Fruit fly (Drosophila melanogaster) whole organism, pupa: ENCODE results near the gene CG42866.

ENCODE experiments used
- CG10348 ChIP-seq: fragments of 200-800 bp; sonication (Bioruptor generic); IDR thresholded peaks from 2 replicates; pipeline ENCODE4 v1.3.6; 2022; ENCODE audit warnings: missing biosample characterization, missing genetic modification characterization
- CG12605 ChIP-seq: fragments of 200-800 bp; sonication (Bioruptor generic); IDR thresholded peaks from 2 replicates; pipeline ENCODE4 v1.3.6; 2022; ENCODE audit warnings: missing biosample characterization, missing genetic modification characterization
- CG13204 ChIP-seq: fragments of 200-800 bp; sonication (Bioruptor generic); optimal IDR thresholded peaks from 2 replicates; lab custom pipeline; 2018; ENCODE audit warnings: missing biosample characterization, mild to moderate bottlenecking, missing genetic modification characterization, moderate library complexity
- CG14655 ChIP-seq: fragments of 200-800 bp; sonication (Bioruptor generic); optimal IDR thresholded peaks from 3 replicates; lab custom pipeline; 2017; ENCODE audit warnings: mild to moderate bottlenecking, missing biosample characterization, missing genetic modification reagents, missing genetic modification characterization
- CG15710 ChIP-seq: fragments of 200-800 bp; sonication (Bioruptor generic); optimal IDR thresholded peaks from 2 replicates; lab custom pipeline; 2018; ENCODE audit warnings: missing biosample characterization, mild to moderate bottlenecking, missing genetic modification characterization, moderate library complexity
- CG17806 ChIP-seq: fragments of 200-800 bp; sonication (Bioruptor generic); optimal IDR thresholded peaks from 2 replicates; lab custom pipeline; 2018; ENCODE audit warnings: missing biosample characterization, mild to moderate bottlenecking, missing genetic modification characterization, moderate library complexity
- CG32121 ChIP-seq: fragments of 200-800 bp; sonication (Bioruptor generic); IDR thresholded peaks from 2 replicates; pipeline ENCODE4 v1.3.6; 2022; ENCODE audit warnings: missing biosample characterization, missing genetic modification characterization
- CG34367 ChIP-seq: fragments of 200-800 bp; sonication (Bioruptor generic); optimal IDR thresholded peaks from 2 replicates; lab custom pipeline; 2018; ENCODE audit warnings: missing biosample characterization, mild to moderate bottlenecking, missing genetic modification characterization
- CG4496 ChIP-seq: fragments of 200-800 bp; sonication (Bioruptor generic); IDR thresholded peaks from 3 replicates; pipeline ENCODE4 v1.3.6; 2022; ENCODE audit warnings: missing biosample characterization, missing genetic modification characterization
- CG8159 ChIP-seq: fragments of 200-800 bp; sonication (Bioruptor generic); optimal IDR thresholded peaks from 3 replicates; lab custom pipeline; 2018; ENCODE audit warnings: missing biosample characterization, mild to moderate bottlenecking, missing genetic modification characterization, moderate library complexity
- CG8301 ChIP-seq: fragments of 200-800 bp; sonication (Bioruptor generic); optimal IDR thresholded peaks from 2 replicates; lab custom pipeline; 2018; ENCODE audit warnings: missing biosample characterization, mild to moderate bottlenecking, missing genetic modification characterization
- CG9948 ChIP-seq: fragments of 200-800 bp; sonication (Bioruptor generic); optimal IDR thresholded peaks from 2 replicates; lab custom pipeline; 2018; ENCODE audit warnings: missing biosample characterization, mild to moderate bottlenecking, missing genetic modification characterization, moderate library complexity
- D1 ChIP-seq: fragments of 200-800 bp; sonication (Bioruptor generic); optimal IDR thresholded peaks from 2 replicates; lab custom pipeline; 2018; ENCODE audit warnings: missing biosample characterization, mild to moderate bottlenecking, missing genetic modification characterization, moderate library complexity
- EcR ChIP-seq: fragments of 200-800 bp; sonication (Bioruptor generic); optimal IDR thresholded peaks from 3 replicates; lab custom pipeline; 2019; ENCODE audit warnings: missing biosample characterization, missing genetic modification characterization, mild to moderate bottlenecking, moderate library complexity, missing genetic modification reagents
- Ets98B ChIP-seq: fragments of 200-800 bp; sonication (Bioruptor generic); IDR thresholded peaks from 2 replicates; pipeline ENCODE4 v1.3.6; 2022; ENCODE audit warnings: missing biosample characterization, missing genetic modification characterization
- Pif1A ChIP-seq: fragments of 200-800 bp; sonication (Bioruptor generic); optimal IDR thresholded peaks from 3 replicates; lab custom pipeline; 2016; ENCODE audit warnings: missing biosample characterization, missing genetic modification characterization
- Pif1B ChIP-seq: fragments of 200-800 bp; sonication (Bioruptor generic); optimal IDR thresholded peaks from 3 replicates; lab custom pipeline; 2016; ENCODE audit warnings: missing biosample characterization, missing genetic modification characterization
- Snoo ChIP-seq: fragments of 200-800 bp; sonication (Bioruptor generic); optimal IDR thresholded peaks from 3 replicates; lab custom pipeline; 2017; ENCODE audit warnings: missing biosample characterization, mild to moderate bottlenecking, missing genetic modification characterization, inconsistent platforms
- fd96Ca ChIP-seq: fragments of 200-800 bp; sonication (Bioruptor generic); IDR thresholded peaks from 3 replicates; pipeline ENCODE4 v1.3.6; 2022; ENCODE audit warnings: missing biosample characterization, missing genetic modification characterization
- gl ChIP-seq: fragments of 200-800 bp; sonication (Bioruptor generic); optimal IDR thresholded peaks from 2 replicates; lab custom pipeline; 2018; ENCODE audit warnings: missing biosample characterization, mild to moderate bottlenecking, missing genetic modification characterization
- rn ChIP-seq: fragments of 200-800 bp; sonication (Bioruptor generic); IDR thresholded peaks from 2 replicates; pipeline ENCODE4 v1.3.6; 2022; ENCODE audit warnings: missing biosample characterization, missing genetic modification characterization

The CG42866 gene

dm6 chr2L:19917860-19918259 lies 43.6 kb downstream of the CG42866 start:
- TF ChIP-seq CG4496 (GFP tag; lab: Robert Waterston, UW), result peak; percentile 54; the same call in 1 of the 3 replicates
- no peak for TF ChIP-seq Pif1B (GFP tag; lab: Kevin White, UChicago)
- TF ChIP-seq fd96Ca (GFP tag; lab: Robert Waterston, UW), result 0 out of 3 replicates have a peak, but pooled peaks have one; percentile 30
- TF ChIP-seq, all 21 proteins: peak for 2

DNA sequence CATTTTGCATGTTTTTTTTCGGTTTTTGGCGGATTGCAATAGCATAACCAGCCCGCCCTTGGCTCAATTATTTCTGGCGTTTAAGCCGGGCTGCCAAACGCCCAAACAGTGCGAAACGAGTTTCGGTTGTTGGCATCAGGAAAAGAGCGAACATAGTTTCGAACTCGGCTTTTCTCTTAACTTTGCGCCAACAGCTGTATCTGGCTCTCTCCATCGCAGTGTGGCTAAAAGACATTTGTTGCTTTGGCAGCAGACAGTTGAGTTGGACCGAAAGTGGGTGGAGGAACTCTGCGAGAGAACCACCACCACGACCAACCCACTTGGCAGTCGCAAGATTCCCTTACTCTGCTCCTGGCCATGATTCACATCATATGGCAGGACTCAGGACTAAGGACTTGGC lies 44.5 kb downstream of the CG42866 start:
- TF ChIP-seq CG32121 (GFP tag; lab: Robert Waterston, UW) (peak; percentile 13; the same call in 1 of the 2 replicates), Snoo (tag; lab: Kevin White, UChicago) (no peak), D1 (tag; lab: Kevin White, UChicago) (no peak), CG4496 (GFP tag; lab: Robert Waterston, UW) (peak; percentile 56; the same call in 1 of the 3 replicates), fd96Ca (GFP tag; lab: Robert Waterston, UW) (no peak), CG15710 (no peak), Ets98B (GFP tag; lab: Robert Waterston, UW) (no peak), gl (tag; lab: Kevin White, UChicago) (no peak), CG34367 (tag; lab: Kevin White, UChicago) (no peak), CG17806 (no peak), CG10348 (no peak), Pif1A (GFP tag; lab: Kevin White, UChicago) (no peak), Pif1B (GFP tag; lab: Kevin White, UChicago) (no peak), rn (GFP tag; lab: Robert Waterston, UW) (no peak), CG14655 (no peak), CG9948 (tag; lab: Kevin White, UChicago) (no peak), CG8301 (tag; lab: Kevin White, UChicago) (no peak), EcR (GFP tag; lab: Kevin White, UChicago) (peak; percentile 10), CG8159 (tag; lab: Kevin White, UChicago) (no peak), CG12605 (GFP tag; lab: Robert Waterston, UW) (0 out of 2 replicates have a peak, but pooled peaks have one; percentile 30), CG13204 (GFP tag; lab: Kevin White, UChicago) (no peak)
- TF ChIP-seq, all 21 proteins: peak for 4

- TF ChIP-seq CG13204 (GFP tag; lab: Kevin White, UChicago) (no peak), CG34367 (tag; lab: Kevin White, UChicago) (no peak), EcR (GFP tag; lab: Kevin White, UChicago) (no peak), Snoo (tag; lab: Kevin White, UChicago) (no peak), CG32121 (GFP tag; lab: Robert Waterston, UW) (0 out of 2 replicates have a peak, but pooled peaks have one; percentile 15), D1 (tag; lab: Kevin White, UChicago) (peak; percentile 76), CG9948 (tag; lab: Kevin White, UChicago) (no peak), CG12605 (GFP tag; lab: Robert Waterston, UW) (no peak), Pif1A (GFP tag; lab: Kevin White, UChicago) (no peak), Pif1B (GFP tag; lab: Kevin White, UChicago) (no peak), CG8159 (tag; lab: Kevin White, UChicago) (peak; percentile 17), fd96Ca (GFP tag; lab: Robert Waterston, UW) (no peak), CG4496 (GFP tag; lab: Robert Waterston, UW) (no peak), CG15710 (no peak), CG14655 (no peak)
Measured at dm6 chr2L:19915195-19915594, 46.3 kb downstream of the CG42866 start.

dm6 chr2L:19913416-19913815 lies 48.1 kb downstream of the CG42866 start, which contains the start of gene TotE:
TSS of gene TotE (minus strand) at chr2L:19913516.
- TF ChIP-seq rn (GFP tag; lab: Robert Waterston, UW), result no peak
- TF ChIP-seq CG9948 (tag; lab: Kevin White, UChicago), result no peak
- TF ChIP-seq EcR (GFP tag; lab: Kevin White, UChicago), result no peak
- no peak for TF ChIP-seq CG8301 (tag; lab: Kevin White, UChicago)
- no peak for TF ChIP-seq CG13204 (GFP tag; lab: Kevin White, UChicago)

DNA sequence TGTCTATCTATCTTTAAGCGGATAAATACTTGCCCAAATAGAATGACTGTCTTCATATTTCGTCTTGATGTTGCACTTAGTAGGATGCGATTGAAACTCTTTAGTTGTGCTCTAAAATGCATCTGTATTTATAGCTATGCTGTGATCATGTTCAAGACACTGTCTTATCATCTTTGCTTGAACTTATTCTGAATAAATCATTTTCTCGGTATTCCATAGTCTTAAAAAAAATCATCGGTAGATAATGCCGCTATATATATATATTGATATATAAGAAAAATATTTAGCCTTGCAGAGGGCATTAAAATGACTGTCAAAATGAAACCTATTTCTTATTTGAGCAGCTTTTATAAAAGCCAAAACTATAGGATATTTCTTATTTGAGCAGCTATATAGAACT lies 49.2 kb downstream of the CG42866 start, which contains the start of gene TotF:
TotF (minus strand) TSS at position 101 of the 400 bp plus-strand sequence.
- no peak for TF ChIP-seq Ets98B (GFP tag; lab: Robert Waterston, UW)
- TF ChIP-seq CG32121 (GFP tag; lab: Robert Waterston, UW), result no peak
- no peak for TF ChIP-seq CG8301 (tag; lab: Kevin White, UChicago)
- no peak for TF ChIP-seq CG10348
- TF ChIP-seq, all 21 proteins: peak for 0
